Worm (Caenorhabditis elegans): Measurements from ENCODE around the gene F45G2.7.

The F45G2.7 gene

DNA sequence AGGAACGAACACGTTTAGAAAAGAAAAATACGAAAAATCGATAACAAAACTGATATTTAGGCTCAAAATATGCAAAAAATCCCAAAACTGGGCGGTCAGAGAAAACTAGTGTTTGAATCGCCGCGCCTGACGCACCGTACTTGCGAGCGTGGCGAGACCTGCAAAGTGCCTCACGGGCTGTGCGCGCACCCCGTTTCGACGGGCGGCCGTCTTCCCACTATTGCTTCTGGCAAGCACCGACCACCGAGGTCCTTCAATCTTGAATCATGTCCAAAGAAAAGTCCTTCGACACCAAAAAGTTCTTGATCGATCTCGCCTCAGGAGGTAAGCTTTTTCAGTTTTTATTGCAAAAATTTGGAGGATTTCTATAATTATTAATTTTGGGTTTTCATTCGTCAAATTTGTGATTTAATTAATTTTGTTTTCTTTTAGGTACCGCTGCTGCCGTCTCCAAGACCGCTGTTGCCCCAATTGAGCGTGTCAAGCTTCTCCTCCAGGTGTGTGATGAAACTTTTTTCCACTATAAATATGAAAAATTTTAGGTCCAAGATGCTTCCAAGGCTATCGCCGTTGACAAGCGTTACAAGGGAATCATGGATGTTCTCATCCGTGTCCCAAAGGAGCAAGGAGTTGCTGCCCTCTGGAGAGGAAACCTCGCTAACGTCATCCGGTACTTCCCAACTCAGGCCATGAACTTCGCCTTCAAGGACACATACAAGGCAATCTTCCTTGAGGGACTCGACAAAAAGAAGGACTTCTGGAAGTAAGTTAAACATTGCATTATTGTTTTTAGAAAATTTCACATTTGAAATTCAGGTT lies 28.9 kb upstream of the F45G2.7 start, which contains the start of gene ant-1.1 (continued):
- TF ChIP-seq sdz-38 (tag; optimal IDR thresholded peaks at IDR 0.05) (no peak), ceh-100 (GFP tag; IDR thresholded peaks at IDR 0.05) (peak; percentile 74), lsl-1 (GFP tag; optimal IDR thresholded peaks at IDR 0.05) (peak; percentile 88), ceh-79 (tag; optimal IDR thresholded peaks at IDR 0.05) (peak; percentile 19), pbrm-1 (GFP tag; IDR thresholded peaks at IDR 0.05) (peak; percentile 91), madf-6 (GFP tag; IDR thresholded peaks at IDR 0.05) (peak; percentile 85), ztf-26 (tag; optimal IDR thresholded peaks at IDR 0.05) (peak; percentile 85), F39B2.1 (GFP tag; IDR thresholded peaks at IDR 0.05) (peak; percentile 73; the same call in 1 of the 2 replicates), dpl-1 (GFP tag; optimal IDR thresholded peaks at IDR 0.05) (peak; percentile 86), ztf-28 (GFP tag; IDR thresholded peaks at IDR 0.05) (peak; percentile 73; the same call in 1 of the 2 replicates), F10E7.11 (tag; optimal IDR thresholded peaks at IDR 0.05) (no peak), tbp1 (GFP tag; optimal IDR thresholded peaks at IDR 0.05) (peak; percentile 69), ztf-3 (GFP tag; optimal IDR thresholded peaks at IDR 0.05) (no peak), let-607 (tag; optimal IDR thresholded peaks at IDR 0.05) (peak; percentile 14 to 77), ceh-40 (GFP tag; IDR thresholded peaks at IDR 0.05) (no peak), sea-2 (GFP tag; IDR thresholded peaks at IDR 0.05) (no peak), hrde-1 (tag; optimal IDR thresholded peaks at IDR 0.05; ENCODE audit: borderline replicate concordance) (no peak), ama-1 (optimal IDR thresholded peaks at IDR 0.05) (peak; percentile 82), ama-1 (GFP tag; optimal IDR thresholded peaks at IDR 0.05) (no peak), hlh-26 (GFP tag; conservative IDR thresholded peaks at IDR 0.05) (no peak), egl-18 (GFP tag; IDR thresholded peaks at IDR 0.05) (no peak), madf-8 (GFP tag; conservative IDR thresholded peaks at IDR 0.05) (peak; percentile 29; the same call in 1 of the 2 replicates), snpc-4 (GFP tag; optimal IDR thresholded peaks at IDR 0.05) (no peak), snpc-4 (tag; optimal IDR thresholded peaks at IDR 0.05) (peak in 3 of 4 experiments; percentile 34 to 65 (median 57)), zim-3 (tag; optimal IDR thresholded peaks at IDR 0.05) (no peak), hmg-1.2 (GFP tag; IDR thresholded peaks at IDR 0.05) (peak; percentile 75), ztf-18 (tag; optimal IDR thresholded peaks at IDR 0.05) (peak; percentile 87), B0261.1 (tag; optimal IDR thresholded peaks at IDR 0.05) (peak; percentile 4), rec-8 (tag; optimal IDR thresholded peaks at IDR 0.05) (no peak), D2030.7 (GFP tag; IDR thresholded peaks at IDR 0.05) (peak; percentile 88), lin-40 (tag; optimal IDR thresholded peaks at IDR 0.05) (peak; percentile 91), ceh-58 (GFP tag; IDR thresholded peaks at IDR 0.05) (no peak), attf-3 (GFP tag; conservative IDR thresholded peaks at IDR 0.05) (peak; percentile 53; the same call in 1 of the 2 replicates), rcor-1 (GFP tag; IDR thresholded peaks at IDR 0.05) (peak; percentile 87), nhr-179 (tag; optimal IDR thresholded peaks at IDR 0.05) (no peak), dpff-1 (tag; optimal IDR thresholded peaks at IDR 0.05) (no peak), attf-5 (GFP tag; optimal IDR thresholded peaks at IDR 0.05) (peak; percentile 88), zfh-2 (GFP tag; conservative IDR thresholded peaks at IDR 0.05) (peak; percentile 96), atf-7 (tag; optimal IDR thresholded peaks at IDR 0.05) (peak; percentile 81), Y53G8AR.9 (GFP tag; conservative IDR thresholded peaks at IDR 0.05) (peak; percentile 95), F49E8.2 (tag; optimal IDR thresholded peaks at IDR 0.05; ENCODE audit: insufficient read depth) (peak; percentile 10), B0035.1 (tag; optimal IDR thresholded peaks at IDR 0.05) (peak; percentile 1), madf-3 (GFP tag; IDR thresholded peaks at IDR 0.05) (peak; percentile 91), B0336.3 (GFP tag; IDR thresholded peaks at IDR 0.05) (peak; percentile 72; the same call in 1 of the 2 replicates), sptf-2 (GFP tag; optimal IDR thresholded peaks at IDR 0.05) (peak; percentile 22), C17E4.6 (GFP tag; IDR thresholded peaks at IDR 0.05) (peak; percentile 79; the same call in 1 of the 2 replicates), F52B5.7 (tag; optimal IDR thresholded peaks at IDR 0.05) (no peak)

All from whole organism, young adult.